Worm (Caenorhabditis elegans) whole organism, young adult: ENCODE data around the gene col-71.

Experiments used
- B0336.3 ChIP-seq: fragments of 200-800 bp; sonication (Bioruptor generic); IDR thresholded peaks from 2 replicates; pipeline ENCODE4 v1.3.6; 2022; ENCODE audit warnings: missing genetic modification characterization, missing compliant biosample characterization
- F23B12.7 ChIP-seq: sonication (generic microtip); optimal IDR thresholded peaks from 2 replicates; lab custom pipeline; 2017; ENCODE audit warnings: missing genetic modification characterization, mild to moderate bottlenecking, missing compliant biosample characterization, antibody characterized with exemption, moderate library complexity; ENCODE audit not compliant: insufficient read depth
- F39B2.1 ChIP-seq: fragments of 200-800 bp; sonication (Bioruptor generic); IDR thresholded peaks from 2 replicates; pipeline ENCODE4 v1.3.6; 2022; ENCODE audit warnings: missing genetic modification reagents, missing genetic modification characterization, missing compliant biosample characterization
- F49E8.2 ChIP-seq: sonication (generic microtip); optimal IDR thresholded peaks from 3 replicates; lab custom pipeline; 2017; ENCODE audit warnings: missing genetic modification characterization, mild to moderate bottlenecking, missing compliant biosample characterization, antibody characterized with exemption, moderate library complexity; ENCODE audit not compliant: insufficient read depth
- F52B5.7 ChIP-seq: sonication (generic microtip); optimal IDR thresholded peaks from 2 replicates; lab custom pipeline; 2016; ENCODE audit warnings: mild to moderate bottlenecking, missing genetic modification characterization, missing compliant biosample characterization
- K11D2.4 ChIP-seq: fragments of 200-800 bp; sonication (Bioruptor generic); IDR thresholded peaks from 2 replicates; pipeline ENCODE4 v1.3.6; 2022; ENCODE audit warnings: missing genetic modification reagents, missing genetic modification characterization, missing compliant biosample characterization
- K12H6.12 ChIP-seq: fragments of 200-800 bp; sonication (Bioruptor generic); optimal IDR thresholded peaks from 2 replicates; lab custom pipeline; 2018; ENCODE audit warnings: mild to moderate bottlenecking, missing genetic modification characterization, missing compliant biosample characterization
- Y56A3A.18 ChIP-seq: fragments of 200-800 bp; sonication (Bioruptor generic); IDR thresholded peaks from 2 replicates; pipeline ENCODE4 v1.3.6; 2022; ENCODE audit warnings: missing genetic modification reagents, missing genetic modification characterization, missing compliant biosample characterization
- ceh-79 ChIP-seq: sonication (generic microtip); optimal IDR thresholded peaks from 2 replicates; lab custom pipeline; 2017; ENCODE audit warnings: mild to moderate bottlenecking, missing genetic modification characterization, missing compliant biosample characterization
- ceh-91 ChIP-seq: fragments of 200-800 bp; sonication (Bioruptor generic); IDR thresholded peaks from 2 replicates; pipeline ENCODE4 v1.3.6; 2022; ENCODE audit warnings: missing genetic modification reagents, missing genetic modification characterization, missing compliant biosample characterization
- die-1 ChIP-seq: sonication (generic microtip); optimal IDR thresholded peaks from 2 replicates; lab custom pipeline; 2016; ENCODE audit warnings: missing genotype, mild to moderate bottlenecking, missing genetic modification characterization, missing compliant biosample characterization
- egl-44 ChIP-seq: fragments of 200-800 bp; sonication (Bioruptor generic); IDR thresholded peaks from 2 replicates; pipeline ENCODE4 v1.3.6; 2022; ENCODE audit warnings: missing genetic modification reagents, missing genetic modification characterization, missing compliant biosample characterization
- egrh-3 ChIP-seq: fragments of 200-800 bp; sonication (Bioruptor generic); IDR thresholded peaks from 2 replicates; pipeline ENCODE4 v1.3.6; 2022; ENCODE audit warnings: missing genetic modification reagents, missing genetic modification characterization, missing compliant biosample characterization
- ets-4 ChIP-seq: fragments of 200-800 bp; sonication (Bioruptor generic); optimal IDR thresholded peaks from 2 replicates; lab custom pipeline; 2018; ENCODE audit warnings: mild to moderate bottlenecking, missing genetic modification characterization, missing compliant biosample characterization
- hrde-1 ChIP-seq: sonication (generic microtip); optimal IDR thresholded peaks from 2 replicates; lab custom pipeline; 2016; ENCODE audit warnings: missing genetic modification characterization, mild to moderate bottlenecking, missing compliant biosample characterization, moderate library complexity, missing genotype, missing genetic modification reagents, borderline replicate concordance
- hsf-1 ChIP-seq: fragments of 200-800 bp; sonication (Bioruptor generic); IDR thresholded peaks from 2 replicates; pipeline ENCODE4 v1.3.6; 2022; ENCODE audit warnings: missing genetic modification reagents, missing genetic modification characterization, missing compliant biosample characterization
- let-607 ChIP-seq, 2 experiments: fragments of 200-800 bp in 1 of 2; sonication (Bioruptor generic) in 1 of 2; sonication (generic microtip) in 1 of 2; optimal IDR thresholded peaks; 2 replicates each; lab custom pipeline; 2016 to 2018; ENCODE audit warnings: mild to moderate bottlenecking in 2 of 2, missing compliant biosample characterization in 2 of 2, missing genetic modification characterization in 2 of 2, moderate library complexity in 2 of 2, missing genotype in 1 of 2
- lin-35 ChIP-seq, 3 experiments: fragments of 150-350 bp in 2 of 3; sonication (generic microtip) in 1 of 3; optimal IDR thresholded peaks; 2 replicates each; lab custom pipeline; 2014 to 2018; ENCODE audit warnings: missing biosample characterization in 3 of 3, missing genetic modification characterization in 3 of 3, missing genetic modification reagents in 3 of 3
- lin-54 ChIP-seq: fragments of 200-800 bp; sonication (Bioruptor generic); optimal IDR thresholded peaks from 2 replicates; lab custom pipeline; 2018; ENCODE audit warnings: mild to moderate bottlenecking, missing genetic modification characterization, missing compliant biosample characterization
- lir-1 ChIP-seq: fragments of 200-800 bp; sonication (Bioruptor generic); conservative IDR thresholded peaks from 2 replicates; pipeline ENCODE4 v1.3.6; 2022; ENCODE audit warnings: missing genetic modification reagents, missing genetic modification characterization, missing compliant biosample characterization
- lsy-27 ChIP-seq: sonication (generic microtip); optimal IDR thresholded peaks from 2 replicates; lab custom pipeline; 2017; ENCODE audit warnings: missing genetic modification characterization, mild to moderate bottlenecking, missing compliant biosample characterization, antibody characterized with exemption, missing genotype, borderline replicate concordance; ENCODE audit not compliant: insufficient read depth
- madf-8 ChIP-seq: fragments of 200-800 bp; sonication (Bioruptor generic); conservative IDR thresholded peaks from 2 replicates; pipeline ENCODE4 v1.3.6; 2022; ENCODE audit warnings: missing genetic modification reagents, missing genetic modification characterization, missing compliant biosample characterization
- mcd-1 ChIP-seq: fragments of 200-800 bp; sonication (Bioruptor generic); IDR thresholded peaks from 2 replicates; pipeline ENCODE4 v1.3.6; 2022; ENCODE audit warnings: missing genetic modification reagents, missing genetic modification characterization, missing compliant biosample characterization
- mes-4 ChIP-seq: sonication (generic microtip); optimal IDR thresholded peaks from 2 replicates; lab custom pipeline; 2016; ENCODE audit warnings: missing genotype, missing genetic modification characterization, missing compliant biosample characterization
- mxl-1 ChIP-seq: sonication (generic microtip); optimal IDR thresholded peaks from 2 replicates; lab custom pipeline; 2016; ENCODE audit warnings: missing genetic modification characterization, missing compliant biosample characterization
- nfya-2 ChIP-seq: fragments of 200-800 bp; sonication (Bioruptor generic); IDR thresholded peaks from 2 replicates; pipeline ENCODE4 v1.3.6; 2022; ENCODE audit warnings: missing genetic modification reagents, missing genetic modification characterization, missing compliant biosample characterization
- nhr-179 ChIP-seq: sonication (generic microtip); optimal IDR thresholded peaks from 2 replicates; lab custom pipeline; 2016; ENCODE audit warnings: mild to moderate bottlenecking, missing genetic modification characterization, missing compliant biosample characterization
- pbrm-1 ChIP-seq: fragments of 200-800 bp; sonication (Bioruptor generic); IDR thresholded peaks from 2 replicates; pipeline ENCODE4 v1.3.6; 2022; ENCODE audit warnings: missing genetic modification reagents, missing genetic modification characterization, missing compliant biosample characterization
- repo-1 ChIP-seq: sonication (generic microtip); optimal IDR thresholded peaks from 2 replicates; lab custom pipeline; 2017; ENCODE audit warnings: mild to moderate bottlenecking, missing genetic modification characterization, missing compliant biosample characterization
- rpc-1 ChIP-seq, 2 experiments: fragments of 150-350 bp in 1 of 2; sonication (generic microtip) in 1 of 2; optimal IDR thresholded peaks; 2 replicates each; lab custom pipeline; 2014 to 2018; ENCODE audit warnings: missing biosample characterization in 1 of 2, missing genetic modification characterization in 1 of 2, missing genetic modification reagents in 1 of 2, missing genotype in 1 of 2
- sea-2 ChIP-seq: fragments of 200-800 bp; sonication (Bioruptor generic); IDR thresholded peaks from 2 replicates; pipeline ENCODE4 v1.3.6; 2022; ENCODE audit warnings: missing genetic modification characterization, missing compliant biosample characterization
- snpc-1.1 ChIP-seq: sonication (generic microtip); optimal IDR thresholded peaks from 2 replicates; lab custom pipeline; 2017; ENCODE audit warnings: missing genetic modification characterization, mild to moderate bottlenecking, missing compliant biosample characterization, antibody characterized with exemption, moderate library complexity, missing genotype, missing genetic modification reagents; ENCODE audit not compliant: insufficient read depth
- snpc-1.3 ChIP-seq: sonication (generic microtip); optimal IDR thresholded peaks from 2 replicates; lab custom pipeline; 2017; ENCODE audit warnings: missing genetic modification characterization, mild to moderate bottlenecking, missing compliant biosample characterization, antibody characterized with exemption, moderate library complexity, missing genotype, missing genetic modification reagents; ENCODE audit not compliant: insufficient read depth
- snpc-3.4 ChIP-seq: sonication (generic microtip); optimal IDR thresholded peaks from 2 replicates; lab custom pipeline; 2017; ENCODE audit warnings: missing genetic modification characterization, mild to moderate bottlenecking, missing compliant biosample characterization, antibody characterized with exemption, moderate library complexity, missing genotype, missing genetic modification reagents
- snpc-4 ChIP-seq, 5 experiments: fragments of 150-350 bp in 1 of 5; sonication (generic microtip) in 4 of 5; optimal IDR thresholded peaks; 2 replicates each; lab custom pipeline; 2014 to 2018; ENCODE audit warnings: missing genetic modification characterization in 5 of 5, missing biosample characterization in 3 of 5, antibody characterized with exemption in 2 of 5, mild to moderate bottlenecking in 2 of 5, missing compliant biosample characterization in 2 of 5, missing genotype in 2 of 5, moderate library complexity in 2 of 5, missing genetic modification reagents in 1 of 5
- somi-1 ChIP-seq: fragments of 200-800 bp; sonication (Bioruptor generic); optimal IDR thresholded peaks from 2 replicates; lab custom pipeline; 2018; ENCODE audit warnings: mild to moderate bottlenecking, missing genetic modification characterization, missing compliant biosample characterization
- tbx-9 ChIP-seq: sonication (generic microtip); optimal IDR thresholded peaks from 2 replicates; lab custom pipeline; 2016; ENCODE audit warnings: borderline replicate concordance, missing genetic modification characterization, inconsistent platforms, missing compliant biosample characterization
- unc-130 ChIP-seq: sonication (generic microtip); optimal IDR thresholded peaks from 2 replicates; lab custom pipeline; 2016; ENCODE audit warnings: missing genetic modification reagents, missing genetic modification characterization, missing compliant biosample characterization
- ztf-22 ChIP-seq: fragments of 200-800 bp; sonication (Bioruptor generic); optimal IDR thresholded peaks from 2 replicates; lab custom pipeline; 2018; ENCODE audit warnings: mild to moderate bottlenecking, missing genetic modification characterization, moderate library complexity, missing compliant biosample characterization
- ztf-26 ChIP-seq: sonication (generic microtip); optimal IDR thresholded peaks from 2 replicates; lab custom pipeline; 2017; ENCODE audit warnings: missing genetic modification characterization, missing compliant biosample characterization
- ztf-28 ChIP-seq: fragments of 200-800 bp; sonication (Bioruptor generic); IDR thresholded peaks from 2 replicates; pipeline ENCODE4 v1.3.6; 2022; ENCODE audit warnings: missing genetic modification reagents, missing genetic modification characterization, missing compliant biosample characterization

col-71 gene

ce11 chrII:3477171-3477570 lies 25.2 kb downstream of the col-71 start, which contains the start of gene fbxb-104:
TSS of gene fbxb-104 (minus strand) at chrII:3477271.
- TF ChIP-seq repo-1 = no peak
- no peak for TF ChIP-seq lin-54 (GFP tag; lab: Kevin White, UChicago)
- no peak for TF ChIP-seq mxl-1 (tag; lab: Kevin White, UChicago)
- no peak for TF ChIP-seq snpc-1.1 (tag; lab: Kevin White, UChicago)
- TF ChIP-seq nfya-2 (GFP tag; lab: Robert Waterston, UW) = no peak
- TF ChIP-seq lin-35 (GFP tag; optimal IDR thresholded peaks at IDR 0.05; lab: Kevin White, UChicago) = no peak
- TF ChIP-seq sea-2 (GFP tag; lab: Robert Waterston, UW) = no peak
- TF ChIP-seq pbrm-1 (GFP tag; lab: Robert Waterston, UW) = no peak
- TF ChIP-seq mes-4 = no peak
- TF ChIP-seq F23B12.7 (tag; lab: Kevin White, UChicago) = no peak
- no peak for TF ChIP-seq hrde-1
- TF ChIP-seq somi-1 (GFP tag; lab: Kevin White, UChicago) = no peak
- no peak for TF ChIP-seq rpc-1 (optimal IDR thresholded peaks at IDR 0.05; lab: Kevin White, UChicago)
- TF ChIP-seq rpc-1 (tag; optimal IDR thresholded peaks at IDR 0.05; lab: Kevin White, UChicago) = no peak
- no peak for TF ChIP-seq F52B5.7 (tag; lab: Kevin White, UChicago)
- no peak for TF ChIP-seq F39B2.1 (GFP tag; lab: Robert Waterston, UW)
- no peak for TF ChIP-seq K12H6.12
- no peak for TF ChIP-seq ztf-28

DNA sequence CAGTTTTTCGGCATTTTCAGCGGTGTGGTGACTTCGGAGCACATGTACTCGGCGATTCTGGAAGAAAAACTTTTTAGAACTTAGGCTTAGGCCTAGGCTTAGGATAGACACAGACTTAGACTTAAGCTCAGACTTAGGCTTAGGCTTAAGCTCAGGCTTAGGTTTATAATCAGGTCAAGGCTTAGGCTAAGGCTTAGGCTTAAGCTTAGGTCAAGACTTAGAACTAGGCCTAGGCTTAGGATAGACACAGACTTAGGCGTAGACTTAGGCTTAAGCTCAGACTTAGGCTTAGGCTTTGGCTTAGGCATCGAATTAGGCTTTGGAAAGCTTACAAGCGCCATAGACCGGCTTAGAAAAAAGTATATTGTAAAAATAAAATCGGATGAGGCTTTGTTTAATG lies 25.8 kb downstream of the col-71 start:
- no peak for TF ChIP-seq tbx-9 (tag; lab: Kevin White, UChicago)
- no peak for TF ChIP-seq repo-1
- TF ChIP-seq ztf-22 (GFP tag; lab: Kevin White, UChicago) = no peak

DNA sequence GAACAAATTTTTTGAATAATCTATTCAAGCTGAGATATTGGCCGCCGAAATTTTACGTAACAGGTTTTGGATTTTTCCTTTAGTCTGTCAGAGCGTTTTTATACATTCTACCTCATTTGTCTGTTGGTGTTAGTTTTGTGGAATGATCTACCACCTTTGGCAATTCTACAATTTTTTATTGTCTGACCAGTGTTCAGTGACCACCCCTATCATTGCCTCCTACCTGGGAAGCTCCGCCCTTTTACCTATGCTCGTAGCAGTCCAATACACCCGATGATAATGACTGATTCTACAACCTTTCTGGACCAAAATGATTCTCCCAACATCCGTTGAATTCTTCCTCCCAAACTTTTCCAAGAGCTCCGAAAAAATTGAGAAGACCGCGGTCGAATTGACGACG lies 28.6 kb downstream of the col-71 start, which contains the start of gene sdz-32:
TSS of gene sdz-32 (plus strand) at position 301 of the 400 bp plus-strand sequence.
- TF ChIP-seq die-1 (tag; lab: Kevin White, UChicago) (no peak), madf-8 (GFP tag; lab: Robert Waterston, UW) (no peak), B0336.3 (no peak), Y56A3A.18 (GFP tag; lab: Robert Waterston, UW) (no peak), hsf-1 (GFP tag; lab: Robert Waterston, UW) (no peak)

ce11 chrII:3472817-3473216 lies 29.6 kb downstream of the col-71 start, which contains the start of gene Y49F6B.6:
TSS of gene Y49F6B.6 (plus strand) at chrII:3473117.
- TF ChIP-seq lir-1 (GFP tag; lab: Robert Waterston, UW) (no peak), egl-44 (GFP tag; lab: Robert Waterston, UW) (no peak), lsy-27 (tag; lab: Kevin White, UChicago) (no peak), F49E8.2 (no peak), lin-54 (GFP tag; lab: Kevin White, UChicago) (no peak), unc-130 (GFP tag; lab: Kevin White, UChicago) (no peak), ceh-91 (GFP tag; lab: Robert Waterston, UW) (no peak)
- TF ChIP-seq, all 124 proteins: peak for 0

DNA sequence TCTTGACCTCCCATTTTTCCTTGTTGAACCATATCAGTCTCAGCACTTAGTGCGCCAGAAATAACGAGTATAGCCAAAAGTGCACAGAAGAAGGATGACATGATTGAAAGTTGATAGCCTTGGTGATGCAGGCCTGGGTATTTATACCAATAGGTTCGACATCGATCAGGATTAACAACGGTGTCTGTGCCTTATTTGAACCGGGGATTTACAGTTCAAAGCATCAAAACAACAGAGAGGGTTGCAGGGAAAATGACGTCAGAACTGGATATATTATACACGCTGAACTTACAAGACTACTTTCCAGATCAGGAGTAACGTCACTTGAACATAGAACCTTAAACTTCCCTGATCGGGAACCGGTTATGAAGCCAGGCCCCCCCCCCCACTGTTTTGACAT lies 30.1 kb downstream of the col-71 start, which contains the start of gene Y49F6B.12:
TSS of gene Y49F6B.12 (minus strand) at position 101 of the 400 bp plus-strand sequence.
- TF ChIP-seq ets-4 (GFP tag; lab: Kevin White, UChicago) = no peak
- TF ChIP-seq snpc-3.4 (tag; lab: Kevin White, UChicago) = no peak
- no peak for TF ChIP-seq let-607 (tag; optimal IDR thresholded peaks at IDR 0.05; lab: Kevin White, UChicago)
- no peak for TF ChIP-seq nhr-179 (tag; lab: Kevin White, UChicago)
- no peak for TF ChIP-seq K11D2.4
- no peak for TF ChIP-seq snpc-1.3 (tag; lab: Kevin White, UChicago)
- TF ChIP-seq ztf-26 (tag; lab: Kevin White, UChicago) = no peak
- no peak for TF ChIP-seq mcd-1
- TF ChIP-seq snpc-4 (GFP tag; optimal IDR thresholded peaks at IDR 0.05; lab: Kevin White, UChicago) = no peak
- TF ChIP-seq snpc-4 (tag; optimal IDR thresholded peaks at IDR 0.05; lab: Kevin White, UChicago) = no peak
- no peak for TF ChIP-seq ceh-79 (tag; lab: Kevin White, UChicago)
- no peak for TF ChIP-seq egrh-3
